Worm (Caenorhabditis elegans) whole organism, L4 larva: Measurements from ENCODE around the gene nhr-275.
A peak's percentile ranks its signal among the peaks of the same experiment; 100 is the strongest.

ENCODE experiments used
- F49E8.2 ChIP-seq: sonication (generic microtip); optimal IDR thresholded peaks from 2 replicates; lab custom pipeline; 2016; ENCODE audit warnings: missing compliant biosample characterization, mild to moderate bottlenecking, missing genetic modification characterization, borderline replicate concordance
- R02D3.7 ChIP-seq: fragments of 150-350 bp; sonication (generic microtip); optimal IDR thresholded peaks from 3 replicates; lab custom pipeline; 2014; ENCODE audit warnings: missing biosample characterization, missing genetic modification characterization
- T20F7.1 ChIP-seq: fragments of 200-800 bp; sonication (Bioruptor generic); optimal IDR thresholded peaks from 2 replicates; lab custom pipeline; 2018; ENCODE audit warnings: mild to moderate bottlenecking, missing genetic modification characterization, missing compliant biosample characterization
- T26A8.4 ChIP-seq: fragments of 200-800 bp; sonication (Bioruptor generic); IDR thresholded peaks from 2 replicates; pipeline ENCODE4 v1.3.6; 2022; ENCODE audit warnings: missing genetic modification characterization, missing compliant biosample characterization
- ZK546.5 ChIP-seq, 2 experiments: sonication (generic microtip); optimal IDR thresholded peaks; 2 replicates each; lab custom pipeline; 2017; ENCODE audit warnings: missing biosample characterization in 2 of 2, missing genetic modification characterization in 2 of 2
- aha-1 ChIP-seq: fragments of 150-350 bp; peaks from one replicate; lab custom pipeline; 2014; ENCODE audit warnings: missing biosample characterization, missing genetic modification characterization
- attf-4 ChIP-seq: sonication (generic microtip); optimal IDR thresholded peaks from 3 replicates; lab custom pipeline; 2017; ENCODE audit warnings: missing biosample characterization, missing genetic modification characterization
- ceh-32 ChIP-seq: sonication (generic microtip); optimal IDR thresholded peaks from 2 replicates; lab custom pipeline; 2016; ENCODE audit warnings: mild to moderate bottlenecking, missing genetic modification characterization, missing compliant biosample characterization; ENCODE audit not compliant: poor library complexity
- ces-1 ChIP-seq: fragments of 150-350 bp; sonication (generic microtip); optimal IDR thresholded peaks from 4 replicates; lab custom pipeline; 2014; ENCODE audit warnings: missing biosample characterization, missing genetic modification reagents, missing genetic modification characterization
- daf-16 ChIP-seq, 3 experiments: sonication (generic microtip); optimal IDR thresholded peaks; 2 replicates each; lab custom pipeline; 2016 to 2017; ENCODE audit warnings: missing genetic modification characterization in 3 of 3, missing genetic modification reagents in 3 of 3, mild to moderate bottlenecking in 2 of 3, missing compliant biosample characterization in 2 of 3, missing biosample characterization in 1 of 3, moderate library complexity in 1 of 3
- dmd-6 ChIP-seq: fragments of 200-800 bp; sonication (Bioruptor generic); IDR thresholded peaks from 2 replicates; pipeline ENCODE4 v1.3.6; 2022; ENCODE audit warnings: missing genetic modification reagents, missing genetic modification characterization, missing compliant biosample characterization
- dve-1 ChIP-seq: sonication (generic microtip); optimal IDR thresholded peaks from 2 replicates; lab custom pipeline; 2017; ENCODE audit warnings: antibody characterized with exemption, mild to moderate bottlenecking, missing genetic modification characterization, missing compliant biosample characterization; ENCODE audit not compliant: insufficient read depth
- hlh-11 ChIP-seq: fragments of 200-800 bp; sonication (Bioruptor generic); optimal IDR thresholded peaks from 2 replicates; lab custom pipeline; 2018; ENCODE audit warnings: mild to moderate bottlenecking, missing genetic modification characterization, missing compliant biosample characterization
- hlh-30 ChIP-seq: sonication (generic microtip); optimal IDR thresholded peaks from 2 replicates; lab custom pipeline; 2017; ENCODE audit warnings: antibody characterized with exemption, mild to moderate bottlenecking, missing genetic modification characterization, missing compliant biosample characterization; ENCODE audit not compliant: insufficient read depth
- hmg-1.1 ChIP-seq: fragments of 200-800 bp; sonication (Bioruptor generic); IDR thresholded peaks from 2 replicates; pipeline ENCODE4 v1.3.6; 2022; ENCODE audit warnings: missing genetic modification reagents, missing genetic modification characterization, missing compliant biosample characterization
- jun-1 ChIP-seq: fragments of 150-350 bp; optimal IDR thresholded peaks from 2 replicates; lab custom pipeline; 2014; ENCODE audit warnings: missing biosample characterization, missing genetic modification reagents, missing genetic modification characterization
- lim-7 ChIP-seq: fragments of 200-800 bp; sonication (Bioruptor generic); IDR thresholded peaks from 2 replicates; pipeline ENCODE4 v1.3.6; 2022; ENCODE audit warnings: missing genetic modification characterization, missing compliant biosample characterization
- lin-13 ChIP-seq: fragments of 150-350 bp; optimal IDR thresholded peaks from 2 replicates; lab custom pipeline; 2014; ENCODE audit warnings: missing biosample characterization, missing genetic modification reagents, missing genetic modification characterization
- lin-15B ChIP-seq: fragments of 150-350 bp; sonication (generic microtip); optimal IDR thresholded peaks from 3 replicates; lab custom pipeline; 2014; ENCODE audit warnings: missing biosample characterization, missing genetic modification characterization
- lir-3 ChIP-seq: sonication (generic microtip); optimal IDR thresholded peaks from 2 replicates; lab custom pipeline; 2016; ENCODE audit warnings: mild to moderate bottlenecking, missing genetic modification characterization, missing compliant biosample characterization
- mep-1 ChIP-seq: fragments of 150-350 bp; sonication (generic microtip); optimal IDR thresholded peaks from 3 replicates; lab custom pipeline; 2014; ENCODE audit warnings: missing biosample characterization, missing genetic modification characterization
- mes-2 ChIP-seq: sonication (generic microtip); optimal IDR thresholded peaks from 2 replicates; lab custom pipeline; 2016; ENCODE audit warnings: missing genotype, mild to moderate bottlenecking, missing genetic modification characterization, missing compliant biosample characterization; ENCODE audit not compliant: poor library complexity, severe bottlenecking
- mxl-3 ChIP-seq: fragments of 200-800 bp; sonication (Bioruptor generic); optimal IDR thresholded peaks from 2 replicates; lab custom pipeline; 2018; ENCODE audit warnings: mild to moderate bottlenecking, missing genetic modification characterization, missing compliant biosample characterization
- nhr-237 ChIP-seq: sonication (generic microtip); optimal IDR thresholded peaks from 2 replicates; lab custom pipeline; 2017; ENCODE audit warnings: missing biosample characterization, missing genetic modification characterization
- nhr-28 ChIP-seq: fragments of 150-350 bp; optimal IDR thresholded peaks from 2 replicates; lab custom pipeline; 2014; ENCODE audit warnings: missing biosample characterization, missing genetic modification characterization
- nhr-41 ChIP-seq: fragments of 200-800 bp; sonication (Bioruptor generic); IDR thresholded peaks from 2 replicates; pipeline ENCODE4 v1.3.6; 2022; ENCODE audit warnings: missing genetic modification reagents, missing genetic modification characterization, missing compliant biosample characterization
- pha-4 ChIP-seq, 2 experiments: fragments of 150-350 bp in 1 of 2; fragments of 200-800 bp in 1 of 2; sonication (Bioruptor generic) in 1 of 2; IDR thresholded peaks in 1 of 2; optimal IDR thresholded peaks in 1 of 2; 2 replicates each; pipeline versions ENCODE4 v1.3.6 to Lab custom; 2014 to 2022; ENCODE audit warnings: missing genetic modification characterization in 2 of 2, missing genetic modification reagents in 2 of 2, missing biosample characterization in 1 of 2, missing compliant biosample characterization in 1 of 2
- sdz-12 ChIP-seq: fragments of 200-800 bp; sonication (Bioruptor generic); optimal IDR thresholded peaks from 2 replicates; lab custom pipeline; 2018; ENCODE audit warnings: mild to moderate bottlenecking, missing genetic modification characterization, missing compliant biosample characterization
- set-16 ChIP-seq: fragments of 200-800 bp; sonication (Bioruptor generic); IDR thresholded peaks from 2 replicates; pipeline ENCODE4 v1.3.6; 2022; ENCODE audit warnings: missing genetic modification reagents, missing genetic modification characterization, missing compliant biosample characterization
- snpc-1.2 ChIP-seq: fragments of 200-800 bp; sonication (Bioruptor generic); IDR thresholded peaks from 2 replicates; pipeline ENCODE4 v1.3.6; 2022; ENCODE audit warnings: missing genetic modification reagents, missing genetic modification characterization, missing compliant biosample characterization
- unc-62 ChIP-seq, 3 experiments: fragments of 150-350 bp in 1 of 3; sonication (generic microtip); optimal IDR thresholded peaks in 2 of 3; peaks in 1 of 3; 1 replicate in 1 of 3; 2 replicates in 2 of 3; lab custom pipeline; 2014 to 2017; ENCODE audit warnings: missing biosample characterization in 3 of 3, missing genetic modification characterization in 3 of 3, missing genetic modification reagents in 3 of 3, missing genotype in 1 of 3
- vab-7 ChIP-seq: fragments of 200-800 bp; sonication (Bioruptor generic); IDR thresholded peaks from 2 replicates; pipeline ENCODE4 v1.3.6; 2022; ENCODE audit warnings: missing genetic modification reagents, missing genetic modification characterization, missing compliant biosample characterization
- ztf-11 ChIP-seq: fragments of 150-350 bp; optimal IDR thresholded peaks from 2 replicates; lab custom pipeline; 2014; ENCODE audit warnings: missing biosample characterization, missing genetic modification characterization
- ztf-7 ChIP-seq: fragments of 150-350 bp; optimal IDR thresholded peaks from 2 replicates; lab custom pipeline; 2014; ENCODE audit warnings: missing biosample characterization, missing genetic modification characterization

nhr-275 gene

ce11 chrV:2264925-2265324 is 1.9 kb downstream of the nhr-275 start:
- TF ChIP-seq aha-1 (peak; percentile 38), unc-62 (GFP tag; optimal IDR thresholded peaks at IDR 0.05 in 1 of 2; lab: Kevin White, UChicago) (peak in 1 of 2 experiments; percentile 59), unc-62 (tag; optimal IDR thresholded peaks at IDR 0.05; lab: Kevin White, UChicago) (no peak), R02D3.7 (no peak)

ce11 chrV:2264455-2264854 is 2.4 kb downstream of the nhr-275 start, which contains the start of gene nhr-183:
Gene nhr-183, minus strand, starts transcription at chrV:2264634.
- no peak for TF ChIP-seq pha-4 (GFP tag; IDR thresholded peaks at IDR 0.05; lab: Robert Waterston, UW)
- TF ChIP-seq pha-4 (tag; optimal IDR thresholded peaks at IDR 0.05; lab: Kevin White, UChicago), result peak; percentile 49
- no peak for TF ChIP-seq lin-15B (tag; lab: Kevin White, UChicago)
- no peak for TF ChIP-seq jun-1 (tag; lab: Kevin White, UChicago)
- TF ChIP-seq vab-7 (GFP tag; lab: Robert Waterston, UW), result no peak
- no peak for TF ChIP-seq ces-1 (GFP tag; lab: Kevin White, UChicago)
- no peak for TF ChIP-seq ztf-7 (tag; lab: Kevin White, UChicago)

- TF ChIP-seq hmg-1.1 (GFP tag; lab: Robert Waterston, UW), result no peak
- TF ChIP-seq ZK546.5 (tag; optimal IDR thresholded peaks at IDR 0.05; lab: Kevin White, UChicago), result no peak
- TF ChIP-seq ces-1 (GFP tag; lab: Kevin White, UChicago), result no peak
- TF ChIP-seq set-16 (GFP tag; lab: Robert Waterston, UW), result no peak
- no peak for TF ChIP-seq sdz-12
- no peak for TF ChIP-seq mxl-3
- no peak for TF ChIP-seq mep-1 (tag; lab: Kevin White, UChicago)
- TF ChIP-seq lim-7 (GFP tag; lab: Robert Waterston, UW), result no peak
- TF ChIP-seq T20F7.1, result no peak
- no peak for TF ChIP-seq snpc-1.2
- no peak for TF ChIP-seq attf-4 (tag; lab: Kevin White, UChicago)
- no peak for TF ChIP-seq F49E8.2
- no peak for TF ChIP-seq vab-7 (GFP tag; lab: Robert Waterston, UW)
- TF ChIP-seq lir-3 (tag; lab: Kevin White, UChicago), result no peak
- TF ChIP-seq ztf-11, result no peak
- TF ChIP-seq lin-13 (GFP tag; lab: Kevin White, UChicago), result no peak
- TF ChIP-seq nhr-237, result no peak
- TF ChIP-seq ceh-32 (tag; lab: Kevin White, UChicago), result no peak
- no peak for TF ChIP-seq nhr-41 (GFP tag; lab: Robert Waterston, UW)
- TF ChIP-seq, all 104 proteins: peak for 0
Observed at ce11 chrV:2260660-2261059, 6.2 kb downstream of the nhr-275 start, which contains the start of gene F41B5.12. Gene F41B5.12, plus strand, starts transcription at chrV:2260960.

ce11 chrV:2259750-2260149 is 7.1 kb downstream of the nhr-275 start, which contains the start of gene nhr-182:
Gene nhr-182, minus strand, starts transcription at chrV:2259927.
- TF ChIP-seq daf-16 (GFP tag; optimal IDR thresholded peaks at IDR 0.05; lab: Kevin White, UChicago) (no peak), daf-16 (tag; optimal IDR thresholded peaks at IDR 0.05; lab: Kevin White, UChicago) (peak; percentile 66), ztf-11 (no peak), mxl-3 (no peak), hlh-11 (tag; lab: Kevin White, UChicago) (peak; percentile 14), dmd-6 (GFP tag; lab: Robert Waterston, UW) (peak; percentile 18; the same call in 1 of the 2 replicates), dve-1 (peak; percentile 53), nhr-28 (tag; lab: Kevin White, UChicago) (peak; percentile 25), mes-2 (tag; lab: Kevin White, UChicago) (peak; percentile 10), T26A8.4 (GFP tag; lab: Robert Waterston, UW) (no peak), hlh-30 (tag; lab: Kevin White, UChicago) (peak; percentile 60)
